Worm (Caenorhabditis elegans) whole organism, L3 larva: ENCODE data around the gene C06E1.1.
A peak's percentile ranks its signal among the peaks of the same experiment; 100 is the strongest.

Experiments
- elt-3 ChIP-seq, 3 experiments: fragments of 150-350 bp in 1 of 3; sonication (generic microtip) in 2 of 3; optimal IDR thresholded peaks; 2 replicates in 2 of 3; 4 replicates in 1 of 3; lab custom pipeline; 2014 to 2017; ENCODE audit warnings: missing biosample characterization in 3 of 3, missing genetic modification characterization in 3 of 3
- fos-1 ChIP-seq: fragments of 150-350 bp; optimal IDR thresholded peaks from 2 replicates; lab custom pipeline; 2014; ENCODE audit warnings: missing biosample characterization, missing genetic modification characterization
- jun-1 ChIP-seq: fragments of 150-350 bp; optimal IDR thresholded peaks from 2 replicates; lab custom pipeline; 2014; ENCODE audit warnings: missing biosample characterization, missing genetic modification reagents, missing genetic modification characterization
- nhr-12 ChIP-seq: fragments of 150-350 bp; optimal IDR thresholded peaks from 2 replicates; lab custom pipeline; 2014; ENCODE audit warnings: missing biosample characterization, missing genetic modification characterization
- nhr-23 ChIP-seq: fragments of 150-350 bp; optimal IDR thresholded peaks from 2 replicates; lab custom pipeline; 2014; ENCODE audit warnings: missing biosample characterization, missing genetic modification reagents, missing genetic modification characterization
- pqm-1 ChIP-seq: fragments of 150-350 bp; optimal IDR thresholded peaks from 2 replicates; lab custom pipeline; 2017; ENCODE audit warnings: missing biosample characterization, missing genetic modification characterization, inconsistent platforms
- skn-1 ChIP-seq: fragments of 150-350 bp; optimal IDR thresholded peaks from 2 replicates; lab custom pipeline; 2014; ENCODE audit warnings: missing biosample characterization, missing genetic modification characterization
- snpc-4 ChIP-seq: fragments of 150-350 bp; optimal IDR thresholded peaks from 2 replicates; lab custom pipeline; 2014; ENCODE audit warnings: missing biosample characterization, missing genetic modification characterization
- ztf-11 ChIP-seq: fragments of 150-350 bp; optimal IDR thresholded peaks from 2 replicates; lab custom pipeline; 2014; ENCODE audit warnings: missing biosample characterization, missing genetic modification characterization
- ztf-4 ChIP-seq: fragments of 150-350 bp; optimal IDR thresholded peaks from 2 replicates; lab custom pipeline; 2014; ENCODE audit warnings: missing biosample characterization, missing genetic modification characterization

DNA sequence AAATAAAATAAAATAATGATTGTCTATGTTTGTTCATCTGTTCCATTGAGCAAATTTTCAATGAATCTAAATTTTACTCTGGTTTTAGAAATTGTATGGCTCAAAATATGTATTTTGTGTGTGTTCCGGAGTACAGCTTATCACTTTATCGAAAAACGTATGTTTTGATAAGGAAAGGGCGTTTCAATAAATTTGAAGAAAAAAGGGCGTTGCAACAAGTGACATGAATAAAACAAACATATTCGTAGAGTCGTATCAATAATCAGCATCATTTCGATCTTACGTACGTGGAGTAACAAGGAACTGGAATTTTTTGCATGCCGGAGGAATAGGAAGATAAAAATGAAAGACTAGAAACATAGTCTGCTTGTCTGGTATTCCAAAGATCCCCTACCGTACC, 11.5 kb upstream of the C06E1.1 start:
- no peak for TF ChIP-seq nhr-12
- TF ChIP-seq ztf-4: no peak
- no peak for TF ChIP-seq fos-1 (tag; lab: Kevin White, UChicago)
- no peak for TF ChIP-seq snpc-4 (tag; lab: Kevin White, UChicago)
- no peak for TF ChIP-seq elt-3 (tag; optimal IDR thresholded peaks at IDR 0.05; lab: Kevin White, UChicago)
- TF ChIP-seq pqm-1 (tag; lab: Kevin White, UChicago): peak; percentile 78
- TF ChIP-seq ztf-11 (tag; lab: Kevin White, UChicago): no peak
- TF ChIP-seq nhr-23: no peak
- no peak for TF ChIP-seq jun-1 (tag; lab: Kevin White, UChicago)
- no peak for TF ChIP-seq skn-1 (tag; lab: Kevin White, UChicago)
